Fruit fly (Drosophila melanogaster): ENCODE data around the gene Der-2.

DNA sequence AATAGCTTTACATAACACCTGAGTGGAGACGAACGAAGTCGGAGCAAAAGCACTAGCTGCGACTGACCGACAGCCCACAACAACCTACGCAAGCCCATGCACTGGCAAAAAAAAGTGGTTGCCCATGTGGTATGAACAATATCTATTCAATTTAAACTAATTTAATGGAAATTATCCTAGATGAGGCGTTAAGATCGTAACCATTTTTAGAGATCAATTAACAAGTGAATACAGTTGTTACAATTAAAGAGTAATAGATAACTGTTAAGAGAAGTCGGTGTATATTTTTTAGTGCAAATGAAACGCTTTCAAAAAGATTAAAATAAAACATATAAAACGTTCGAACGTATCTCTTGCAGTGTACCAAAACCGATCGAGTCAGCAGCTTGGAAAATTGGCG lies 12.2 kb upstream of the Der-2 start:
- TF ChIP-seq Sin3A (optimal IDR thresholded peaks at IDR 0.05), result no peak
- TF ChIP-seq h (optimal IDR thresholded peaks at IDR 0.05), result no peak
